Fruit fly (Drosophila melanogaster) whole organism, embryonic: ENCODE results near the gene Rpt5.

Experiments used
- ATbp ChIP-seq: fragments of 200-800 bp; sonication (Bioruptor generic); optimal IDR thresholded peaks from 2 replicates; lab custom pipeline; 2017; ENCODE audit warnings: missing biosample characterization, mild to moderate bottlenecking, missing genetic modification characterization, missing genetic modification reagents
- CG11247 ChIP-seq: fragments of 200-800 bp; sonication (Bioruptor generic); IDR thresholded peaks from 2 replicates; pipeline ENCODE4 v1.3.6; 2022; ENCODE audit warnings: missing biosample characterization, missing genetic modification characterization
- CG11456 ChIP-seq: fragments of 200-800 bp; sonication (Bioruptor generic); IDR thresholded peaks from 3 replicates; pipeline ENCODE4 v1.3.6; 2022; ENCODE audit warnings: missing biosample characterization, missing genetic modification characterization
- CG11504 ChIP-seq: fragments of 200-800 bp; sonication (Bioruptor generic); optimal IDR thresholded peaks from 3 replicates; lab custom pipeline; 2019; ENCODE audit warnings: missing biosample characterization, mild to moderate bottlenecking, missing genetic modification characterization, moderate library complexity
- CG12659 ChIP-seq: fragments of 200-800 bp; sonication (Bioruptor generic); optimal IDR thresholded peaks from 3 replicates; lab custom pipeline; 2017; ENCODE audit warnings: mild to moderate bottlenecking, missing biosample characterization, missing genetic modification reagents, missing genetic modification characterization
- CG30020 ChIP-seq: fragments of 200-800 bp; optimal IDR thresholded peaks from 2 replicates; lab custom pipeline; 2019; ENCODE audit warnings: missing biosample characterization, mild to moderate bottlenecking, missing genetic modification characterization, moderate library complexity
- CG31365 ChIP-seq: fragments of 200-800 bp; sonication (Bioruptor generic); optimal IDR thresholded peaks from 2 replicates; lab custom pipeline; 2018; ENCODE audit warnings: missing biosample characterization, mild to moderate bottlenecking, missing genetic modification characterization
- CG31441 ChIP-seq: fragments of 200-800 bp; sonication (Bioruptor generic); IDR thresholded peaks from 2 replicates; pipeline ENCODE4 v1.3.6; 2022; ENCODE audit warnings: missing biosample characterization, missing genetic modification characterization
- CG4404 ChIP-seq: fragments of 200-800 bp; sonication (Bioruptor generic); IDR thresholded peaks from 2 replicates; pipeline ENCODE4 v1.3.6; 2022; ENCODE audit warnings: missing biosample characterization, missing genetic modification characterization
- CG5180 ChIP-seq: fragments of 200-800 bp; sonication (Bioruptor generic); optimal IDR thresholded peaks from 3 replicates; lab custom pipeline; 2017; ENCODE audit warnings: missing biosample characterization, missing genetic modification characterization, mild to moderate bottlenecking, moderate library complexity, missing genetic modification reagents
- CG6254 ChIP-seq: fragments of 200-800 bp; sonication (Bioruptor generic); optimal IDR thresholded peaks from 3 replicates; lab custom pipeline; 2017; ENCODE audit warnings: mild to moderate bottlenecking, missing biosample characterization, missing genetic modification reagents, missing genetic modification characterization
- CG8281 ChIP-seq: fragments of 200-800 bp; sonication (Bioruptor generic); optimal IDR thresholded peaks from 2 replicates; lab custom pipeline; 2018; ENCODE audit warnings: missing biosample characterization, mild to moderate bottlenecking, missing genetic modification characterization, moderate library complexity
- CG8944 ChIP-seq: fragments of 200-800 bp; sonication (Bioruptor generic); optimal IDR thresholded peaks from 3 replicates; lab custom pipeline; 2016; ENCODE audit warnings: missing biosample characterization, missing genetic modification characterization
- CG9876 ChIP-seq: fragments of 200-800 bp; sonication (Bioruptor generic); optimal IDR thresholded peaks from 2 replicates; lab custom pipeline; 2016; ENCODE audit warnings: missing biosample characterization, missing genetic modification characterization
- CHES-1-like ChIP-seq: fragments of 200-800 bp; sonication (Bioruptor generic); optimal IDR thresholded peaks from 2 replicates; lab custom pipeline; 2016; ENCODE audit warnings: missing biosample characterization, missing genetic modification characterization
- Dp ChIP-seq: fragments of 200-800 bp; sonication (Bioruptor generic); optimal IDR thresholded peaks from 2 replicates; lab custom pipeline; 2018; ENCODE audit warnings: missing biosample characterization, mild to moderate bottlenecking, missing genetic modification characterization, moderate library complexity
- Fer1 ChIP-seq: fragments of 200-800 bp; sonication (Bioruptor generic); optimal IDR thresholded peaks from 2 replicates; lab custom pipeline; 2017; ENCODE audit warnings: missing biosample characterization, mild to moderate bottlenecking, missing genetic modification characterization
- HLH4C ChIP-seq: fragments of 200-800 bp; sonication (Bioruptor generic); IDR thresholded peaks from 3 replicates; pipeline ENCODE4 v1.3.6; 2022; ENCODE audit warnings: missing biosample characterization, missing genetic modification characterization; ENCODE audit not compliant: partially characterized antibody
- Hsf ChIP-seq: fragments of 200-800 bp; sonication (Bioruptor generic); optimal IDR thresholded peaks from 3 replicates; lab custom pipeline; 2016; ENCODE audit warnings: missing biosample characterization, missing genetic modification characterization
- Jarid2 ChIP-seq: fragments of 200-800 bp; sonication (Bioruptor generic); optimal IDR thresholded peaks from 3 replicates; lab custom pipeline; 2017; ENCODE audit warnings: mild to moderate bottlenecking, missing biosample characterization, missing genetic modification reagents, missing genetic modification characterization
- Med ChIP-seq: fragments of 200-800 bp; sonication (Bioruptor generic); peaks from one replicate; lab custom pipeline; 2016; ENCODE audit warnings: missing biosample characterization, missing genetic modification characterization, mild to moderate bottlenecking, inconsistent platforms, moderate library complexity
- Pdp1 ChIP-seq, 2 experiments: fragments of 200-800 bp; sonication (Bioruptor generic); optimal IDR thresholded peaks; 3 replicates each; lab custom pipeline; 2016; ENCODE audit warnings: missing biosample characterization in 2 of 2, missing genetic modification characterization in 2 of 2, mild to moderate bottlenecking in 1 of 2, moderate library complexity in 1 of 2
- TFAM ChIP-seq: fragments of 200-800 bp; sonication (Bioruptor generic); optimal IDR thresholded peaks from 2 replicates; lab custom pipeline; 2017; ENCODE audit warnings: missing biosample characterization, missing genetic modification characterization, inconsistent platforms
- ap ChIP-seq: fragments of 200-800 bp; sonication (Bioruptor generic); IDR thresholded peaks from 2 replicates; pipeline ENCODE4 v1.3.6; 2022; ENCODE audit warnings: missing biosample characterization, missing genetic modification characterization
- bowl ChIP-seq: fragments of 200-800 bp; sonication (Bioruptor generic); IDR thresholded peaks from 2 replicates; pipeline ENCODE4 v1.3.6; 2022; ENCODE audit warnings: missing biosample characterization, missing genetic modification characterization
- cato ChIP-seq: fragments of 200-800 bp; sonication (Bioruptor generic); optimal IDR thresholded peaks from 2 replicates; lab custom pipeline; 2016; ENCODE audit warnings: missing biosample characterization, missing genetic modification characterization, borderline replicate concordance
- cg ChIP-seq: fragments of 200-800 bp; sonication (Bioruptor generic); optimal IDR thresholded peaks from 3 replicates; lab custom pipeline; 2019; ENCODE audit warnings: missing biosample characterization, mild to moderate bottlenecking, missing genetic modification characterization, moderate library complexity
- chinmo ChIP-seq: fragments of 200-800 bp; sonication (Bioruptor generic); IDR thresholded peaks from 4 replicates; pipeline ENCODE4 v1.3.6; 2022; ENCODE audit warnings: missing biosample characterization, missing genetic modification characterization; ENCODE audit not compliant: partially characterized antibody
- disco-r ChIP-seq: fragments of 200-800 bp; sonication (Bioruptor generic); optimal IDR thresholded peaks from 2 replicates; lab custom pipeline; 2016; ENCODE audit warnings: missing biosample characterization, missing genetic modification characterization
- dmrt99B ChIP-seq: fragments of 200-800 bp; sonication (Bioruptor generic); optimal IDR thresholded peaks from 2 replicates; lab custom pipeline; 2018; ENCODE audit warnings: missing biosample characterization, mild to moderate bottlenecking, missing genetic modification characterization, moderate library complexity
- dpn ChIP-seq, 2 experiments: fragments of 200-800 bp; sonication (Bioruptor generic); optimal IDR thresholded peaks; 3 replicates each; lab custom pipeline; 2016; ENCODE audit warnings: missing biosample characterization in 2 of 2, missing genetic modification characterization in 2 of 2
- en ChIP-seq: fragments of 200-800 bp; sonication (Bioruptor generic); optimal IDR thresholded peaks from 2 replicates; lab custom pipeline; 2016; ENCODE audit warnings: missing biosample characterization, missing genetic modification characterization
- ewg ChIP-seq: fragments of 200-800 bp; sonication (Bioruptor generic); optimal IDR thresholded peaks from 3 replicates; lab custom pipeline; 2017; ENCODE audit warnings: mild to moderate bottlenecking, missing biosample characterization, missing genetic modification reagents, missing genetic modification characterization
- fd96Cb ChIP-seq: fragments of 200-800 bp; sonication (Bioruptor generic); optimal IDR thresholded peaks from 2 replicates; lab custom pipeline; 2018; ENCODE audit warnings: missing biosample characterization, mild to moderate bottlenecking, missing genetic modification characterization, moderate library complexity
- gcm2 ChIP-seq: fragments of 200-800 bp; sonication (Bioruptor generic); optimal IDR thresholded peaks from 2 replicates; lab custom pipeline; 2016; ENCODE audit warnings: missing biosample characterization, missing genetic modification characterization
- insv ChIP-seq, 2 experiments: fragments of 200-800 bp; sonication (Bioruptor generic); optimal IDR thresholded peaks; 3 replicates each; lab custom pipeline; 2016 to 2018; ENCODE audit warnings: missing biosample characterization in 2 of 2, missing genetic modification characterization in 2 of 2
- jigr1 ChIP-seq: fragments of 200-800 bp; sonication (Bioruptor generic); IDR thresholded peaks from 3 replicates; pipeline ENCODE4 v1.3.6; 2022; ENCODE audit warnings: missing biosample characterization, missing genetic modification characterization
- kah ChIP-seq: fragments of 200-800 bp; sonication (Bioruptor generic); optimal IDR thresholded peaks from 2 replicates; lab custom pipeline; 2018; ENCODE audit warnings: missing biosample characterization, mild to moderate bottlenecking, missing genetic modification characterization
- lbe ChIP-seq: fragments of 200-800 bp; sonication (Bioruptor generic); optimal IDR thresholded peaks from 2 replicates; lab custom pipeline; 2016; ENCODE audit warnings: missing biosample characterization, mild to moderate bottlenecking, missing genetic modification characterization
- nau ChIP-seq: fragments of 200-800 bp; sonication (Bioruptor generic); optimal IDR thresholded peaks from 3 replicates; lab custom pipeline; 2017; ENCODE audit warnings: missing biosample characterization, mild to moderate bottlenecking, missing genetic modification characterization, missing genetic modification reagents
- onecut ChIP-seq: fragments of 200-800 bp; sonication (Bioruptor generic); IDR thresholded peaks from 2 replicates; pipeline ENCODE4 v1.3.6; 2022; ENCODE audit warnings: missing biosample characterization, missing genetic modification characterization
- otp ChIP-seq: fragments of 200-800 bp; sonication (Bioruptor generic); IDR thresholded peaks from 3 replicates; pipeline ENCODE4, ENCODE4 v1.3.6; 2022; ENCODE audit warnings: missing biosample characterization, missing genetic modification characterization
- pan ChIP-seq, 4 experiments: fragments of >200 bp in 3 of 4; fragments of 200-800 bp in 1 of 4; sonication (Bioruptor generic) in 1 of 4; optimal IDR thresholded peaks in 3 of 4; IDR thresholded peaks in 1 of 4; 2 replicates each; pipeline versions ENCODE4 v1.3.6 to Lab custom; 2017 to 2022; ENCODE audit warnings: missing biosample characterization in 2 of 4, missing genetic modification characterization in 2 of 4, mixed read lengths in 1 of 4
- schlank ChIP-seq: fragments of 200-800 bp; sonication (Bioruptor generic); optimal IDR thresholded peaks from 2 replicates; lab custom pipeline; 2018; ENCODE audit warnings: missing biosample characterization, mild to moderate bottlenecking, missing genetic modification characterization
- slou ChIP-seq: fragments of 200-800 bp; sonication (Bioruptor generic); optimal IDR thresholded peaks from 3 replicates; lab custom pipeline; 2016; ENCODE audit warnings: missing biosample characterization, missing genetic modification characterization
- ssp ChIP-seq: fragments of 200-800 bp; sonication (Bioruptor generic); IDR thresholded peaks from 2 replicates; pipeline ENCODE4 v1.3.6; 2022; ENCODE audit warnings: missing biosample characterization, missing genetic modification characterization
- tio ChIP-seq: fragments of 200-800 bp; sonication (Bioruptor generic); optimal IDR thresholded peaks from 2 replicates; lab custom pipeline; 2017; ENCODE audit warnings: missing biosample characterization, missing genetic modification characterization, inconsistent platforms
- unpg ChIP-seq: fragments of 200-800 bp; sonication (Bioruptor generic); optimal IDR thresholded peaks from 3 replicates; lab custom pipeline; 2018; ENCODE audit warnings: missing biosample characterization, mild to moderate bottlenecking, missing genetic modification characterization, moderate library complexity
- zf30C ChIP-seq: fragments of 200-800 bp; sonication (Bioruptor generic); optimal IDR thresholded peaks from 3 replicates; lab custom pipeline; 2018; ENCODE audit warnings: missing biosample characterization, mild to moderate bottlenecking, missing genetic modification characterization

Gene Rpt5

DNA sequence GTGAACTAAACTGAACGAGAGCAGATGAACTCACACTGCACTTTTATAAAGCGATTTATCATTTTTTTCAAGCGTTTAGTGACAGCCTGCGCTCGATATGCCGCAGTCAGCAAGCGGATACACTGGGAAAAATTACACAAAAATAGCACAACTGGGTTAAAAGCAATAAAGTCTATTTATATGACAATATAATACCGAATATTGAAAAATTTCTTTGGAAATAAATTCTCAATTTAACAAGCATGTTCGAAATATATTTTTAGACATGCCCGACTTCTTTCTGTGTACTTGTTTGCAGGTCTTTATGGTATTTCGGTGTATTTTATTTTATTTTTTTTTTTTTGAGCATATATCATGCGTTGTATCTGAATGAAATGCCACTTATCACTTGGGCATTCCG is 38.8 kb upstream of the Rpt5 start (continued):
- TF ChIP-seq dpn (GFP tag; optimal IDR thresholded peaks at IDR 0.05; lab: Kevin White, UChicago) (peak; percentile 47 to 65), CG11504 (peak; percentile 65), otp (GFP tag; lab: Robert Waterston, UW) (peak; percentile 70; the same call in 2 of the 3 replicates), CG31365 (tag; lab: Kevin White, UChicago) (no peak), nau (peak; percentile 82), CG11456 (no peak), CHES-1-like (GFP tag; lab: Kevin White, UChicago) (no peak), CG31441 (GFP tag; lab: Robert Waterston, UW) (peak; percentile 74), CG5180 (GFP tag; lab: Kevin White, UChicago) (no peak), CG4404 (GFP tag; lab: Robert Waterston, UW) (0 out of 2 replicates have a peak, but pooled peaks have one; percentile 6), fd96Cb (tag; lab: Kevin White, UChicago) (peak; percentile 72), ewg (GFP tag; lab: Kevin White, UChicago) (peak; percentile 36), Hsf (GFP tag; lab: Kevin White, UChicago) (peak; percentile 57), kah (peak; percentile 38), disco-r (GFP tag; lab: Kevin White, UChicago) (peak; percentile 0), CG11247 (no peak), jigr1 (GFP tag; lab: Robert Waterston, UW) (0 out of 3 replicates have a peak, but pooled peaks have one; percentile 12), insv (GFP tag; optimal IDR thresholded peaks at IDR 0.05; lab: Kevin White, UChicago) (no peak), HLH4C (no peak), Jarid2 (GFP tag; lab: Kevin White, UChicago) (no peak), gcm2 (peak; percentile 16), Fer1 (no peak), unpg (peak; percentile 82), cg (GFP tag; lab: Kevin White, UChicago) (no peak), CG8281 (tag; lab: Kevin White, UChicago) (no peak), Dp (GFP tag; lab: Kevin White, UChicago) (no peak), bowl (GFP tag; lab: Robert Waterston, UW) (no peak), CG12659 (GFP tag; lab: Kevin White, UChicago) (peak; percentile 38), cato (GFP tag; lab: Kevin White, UChicago) (peak; percentile 26), ATbp (peak; percentile 59), dmrt99B (peak; percentile 81), ap (peak; percentile 51), chinmo (GFP tag; lab: Robert Waterston, UW) (no peak), CG30020 (tag; lab: Kevin White, UChicago) (no peak), Pdp1 (GFP tag; optimal IDR thresholded peaks at IDR 0.05; lab: Kevin White, UChicago) (peak; percentile 44 to 66), CG8944 (GFP tag; lab: Kevin White, UChicago) (peak; percentile 47), tio (GFP tag; lab: Kevin White, UChicago) (peak; percentile 52), en (GFP tag; lab: Kevin White, UChicago) (no peak), slou (no peak), Med (GFP tag; lab: Kevin White, UChicago) (no peak), pan (optimal IDR thresholded peaks at IDR 0.05; lab: Kevin White, UChicago) (no peak), pan (GFP tag; optimal IDR thresholded peaks at IDR 0.05 in 1 of 2, IDR thresholded peaks at IDR 0.05 in 1 of 2) (peak in 1 of 2 experiments; percentile 64), TFAM (no peak), CG6254 (GFP tag; lab: Kevin White, UChicago) (peak; percentile 46), CG9876 (GFP tag; lab: Kevin White, UChicago) (no peak), schlank (tag; lab: Kevin White, UChicago) (no peak), onecut (0 out of 2 replicates have a peak, but pooled peaks have one; percentile 38), ssp (GFP tag; lab: Robert Waterston, UW) (0 out of 2 replicates have a peak, but pooled peaks have one; percentile 24), zf30C (GFP tag; lab: Kevin White, UChicago) (peak; percentile 55), lbe (GFP tag; lab: Kevin White, UChicago) (peak; percentile 77)
